Fruit fly (Drosophila melanogaster) whole organism, wandering third instar larva: ENCODE results near the gene mtrm.

Experiments used
- Abd-B ChIP-seq: fragments of >200 bp; optimal IDR thresholded peaks from 2 replicates; lab custom pipeline; 2017; ENCODE audit warnings: missing biosample characterization, missing genetic modification characterization
- CG32264 ChIP-seq: fragments of 200-800 bp; sonication (Bioruptor generic); optimal IDR thresholded peaks from 2 replicates; lab custom pipeline; 2016; ENCODE audit warnings: missing biosample characterization, missing genetic modification characterization
- CG9705 ChIP-seq: fragments of 200-800 bp; sonication (Bioruptor generic); optimal IDR thresholded peaks from 2 replicates; lab custom pipeline; 2018; ENCODE audit warnings: missing biosample characterization, mild to moderate bottlenecking, missing genetic modification characterization
- CrebA ChIP-seq: fragments of 200-800 bp; sonication (Bioruptor generic); optimal IDR thresholded peaks from 2 replicates; lab custom pipeline; 2016; ENCODE audit warnings: missing biosample characterization, mild to moderate bottlenecking, missing genetic modification characterization, borderline replicate concordance
- Dfd ChIP-seq: fragments of >200 bp; optimal IDR thresholded peaks from 2 replicates; lab custom pipeline; 2017; ENCODE audit warnings: missing biosample characterization, missing genetic modification characterization
- Dif ChIP-seq: fragments of 200-275, 200-300 bp; sonication (Bioruptor generic); optimal IDR thresholded peaks from 2 replicates; lab custom pipeline; 2018; ENCODE audit warnings: missing biosample characterization, missing genetic modification characterization; ENCODE audit not compliant: partially characterized antibody
- HLH106 ChIP-seq: fragments of 200-800 bp; optimal IDR thresholded peaks from 3 replicates; lab custom pipeline; 2019; ENCODE audit warnings: missing biosample characterization, mild to moderate bottlenecking, missing genetic modification characterization, moderate library complexity
- Hr83 ChIP-seq: fragments of 200-300 bp; sonication (Bioruptor generic); optimal IDR thresholded peaks from 2 replicates; lab custom pipeline; 2016; ENCODE audit warnings: missing biosample characterization, mild to moderate bottlenecking, missing genetic modification characterization, moderate library complexity; ENCODE audit not compliant: poor library complexity, severe bottlenecking
- Jra ChIP-seq: sonication (Bioruptor generic); optimal IDR thresholded peaks from 2 replicates; lab custom pipeline; 2016; ENCODE audit warnings: missing biosample characterization, missing genetic modification characterization
- Mio ChIP-seq: sonication (Bioruptor generic); optimal IDR thresholded peaks from 2 replicates; lab custom pipeline; 2016; ENCODE audit warnings: missing biosample characterization, missing genetic modification characterization
- Myc ChIP-seq: fragments of >200 bp; optimal IDR thresholded peaks from 2 replicates; lab custom pipeline; 2017
- N ChIP-seq: fragments of >200 bp; optimal IDR thresholded peaks from 2 replicates; lab custom pipeline; 2018; ENCODE audit warnings: missing biosample characterization, missing external identifiers, missing genetic modification characterization
- OdsH ChIP-seq: fragments of 200-800 bp; sonication (Bioruptor generic); optimal IDR thresholded peaks from 2 replicates; lab custom pipeline; 2016; ENCODE audit warnings: missing biosample characterization, mild to moderate bottlenecking, missing genetic modification characterization
- Rel ChIP-seq, 2 experiments: fragments of 200-800 bp; sonication (Bioruptor generic) in 1 of 2; optimal IDR thresholded peaks; 2 replicates in 1 of 2; 3 replicates in 1 of 2; lab custom pipeline; 2016 to 2019; ENCODE audit warnings: mild to moderate bottlenecking in 2 of 2, missing biosample characterization in 2 of 2, missing genetic modification characterization in 2 of 2, moderate library complexity in 1 of 2
- Sp1 ChIP-seq: fragments of 200-800 bp; sonication (Bioruptor generic); optimal IDR thresholded peaks from 3 replicates; lab custom pipeline; 2019; ENCODE audit warnings: missing biosample characterization, mild to moderate bottlenecking, missing genetic modification characterization, moderate library complexity
- br ChIP-seq: fragments of 200-800 bp; sonication (Bioruptor generic); optimal IDR thresholded peaks from 2 replicates; lab custom pipeline; 2016; ENCODE audit warnings: missing biosample characterization, missing genetic modification characterization
- brk ChIP-seq: fragments of 200-800 bp; sonication (Bioruptor generic); optimal IDR thresholded peaks from 2 replicates; lab custom pipeline; 2016; ENCODE audit warnings: missing biosample characterization, mild to moderate bottlenecking, missing genetic modification characterization
- dl ChIP-seq, 2 experiments: fragments of 175-275, 200-275 bp in 1 of 2; fragments of 200-275 bp in 1 of 2; sonication (Bioruptor generic); optimal IDR thresholded peaks; lab custom pipeline; 2018; ENCODE audit warnings: mild to moderate bottlenecking in 2 of 2, missing biosample characterization in 2 of 2, missing genetic modification characterization in 2 of 2, moderate library complexity in 2 of 2; ENCODE audit not compliant: partially characterized antibody in 2 of 2, insufficient read depth in 1 of 2
- dmrt93B ChIP-seq: fragments of 200-800 bp; sonication (Bioruptor generic); optimal IDR thresholded peaks from 2 replicates; lab custom pipeline; 2018; ENCODE audit warnings: missing biosample characterization, mild to moderate bottlenecking, missing genetic modification characterization
- ey ChIP-seq: fragments of 200-800 bp; sonication (Bioruptor generic); optimal IDR thresholded peaks from 2 replicates; lab custom pipeline; 2016; ENCODE audit warnings: missing biosample characterization, missing genetic modification characterization
- h ChIP-seq: fragments of 200-800 bp; sonication (Bioruptor generic); optimal IDR thresholded peaks from 3 replicates; lab custom pipeline; 2016; ENCODE audit warnings: missing biosample characterization, mild to moderate bottlenecking, missing genetic modification characterization
- jim ChIP-seq: fragments of 175-275, 200-325 bp; sonication (Bioruptor generic); optimal IDR thresholded peaks from 2 replicates; lab custom pipeline; 2016; ENCODE audit warnings: missing biosample characterization, mild to moderate bottlenecking, missing genetic modification characterization
- lola ChIP-seq: fragments of >200 bp; optimal IDR thresholded peaks from 2 replicates; lab custom pipeline; 2017; ENCODE audit warnings: missing biosample characterization, missing genetic modification characterization
- psq ChIP-seq: fragments of 200-800 bp; sonication (Bioruptor generic); optimal IDR thresholded peaks from 3 replicates; lab custom pipeline; 2017; ENCODE audit warnings: missing biosample characterization, mild to moderate bottlenecking, missing genetic modification characterization, moderate library complexity
- rgr ChIP-seq: fragments of 200-800 bp; sonication (Bioruptor generic); optimal IDR thresholded peaks from 3 replicates; lab custom pipeline; 2016; ENCODE audit warnings: missing biosample characterization, mild to moderate bottlenecking, missing genetic modification characterization
- sage ChIP-seq: fragments of 200-800 bp; sonication (Bioruptor generic); optimal IDR thresholded peaks from 2 replicates; lab custom pipeline; 2016; ENCODE audit warnings: missing biosample characterization, mild to moderate bottlenecking, missing genetic modification characterization
- woc ChIP-seq: sonication (Bioruptor generic); optimal IDR thresholded peaks from 2 replicates; lab custom pipeline; 2016; ENCODE audit warnings: missing biosample characterization, mild to moderate bottlenecking, missing genetic modification characterization

Gene mtrm

dm6 chr3L:8449202-8449799 lies 36.5 kb downstream of the mtrm start, which contains the start of gene CG6983:
Gene CG6983, minus strand, starts transcription at chr3L:8449377.
- TF ChIP-seq Hr83 (GFP tag; lab: Kevin White, UChicago) (peak; percentile 12), h (GFP tag; lab: Kevin White, UChicago) (peak; percentile 4), CG32264 (GFP tag; lab: Kevin White, UChicago) (no peak), jim (GFP tag; lab: Kevin White, UChicago) (peak; percentile 19)

- TF ChIP-seq Sp1 (GFP tag; lab: Kevin White, UChicago), result peak; percentile 83
- TF ChIP-seq Rel (GFP tag; optimal IDR thresholded peaks at IDR 0.05; lab: Kevin White, UChicago), result no peak
- peak; percentile 40 for TF ChIP-seq Rel (tag; optimal IDR thresholded peaks at IDR 0.05; lab: Kevin White, UChicago)
- peak; percentile 2 for TF ChIP-seq woc (GFP tag; lab: Kevin White, UChicago)
- TF ChIP-seq N (GFP tag; lab: Kevin White, UChicago), result peak; percentile 57
- no peak for TF ChIP-seq Mio (GFP tag; lab: Kevin White, UChicago)
- TF ChIP-seq jim (GFP tag; lab: Kevin White, UChicago), result peak; percentile 64
- TF ChIP-seq ey (GFP tag; lab: Kevin White, UChicago), result no peak
- peak; percentile 12 for TF ChIP-seq br (GFP tag; lab: Kevin White, UChicago)
- no peak for TF ChIP-seq HLH106
- peak; percentile 9 for TF ChIP-seq OdsH (GFP tag; lab: Kevin White, UChicago)
- peak; percentile 57 for TF ChIP-seq h (GFP tag; lab: Kevin White, UChicago)
- peak; percentile 35 for TF ChIP-seq sage (GFP tag; lab: Kevin White, UChicago)
- peak; percentile 53 for TF ChIP-seq CrebA (GFP tag; lab: Kevin White, UChicago)
- TF ChIP-seq Myc (lab: Kevin White, UChicago), result peak; percentile 7
- TF ChIP-seq Dfd (GFP tag; lab: Kevin White, UChicago), result peak; percentile 11
- TF ChIP-seq Hr83 (GFP tag; lab: Kevin White, UChicago), result peak; percentile 3
- peak; percentile 33 for TF ChIP-seq Dif
- no peak for TF ChIP-seq brk (GFP tag; lab: Kevin White, UChicago)
- peak; percentile 6 for TF ChIP-seq CG9705 (GFP tag; lab: Kevin White, UChicago)
- TF ChIP-seq, all 38 proteins: peak for 15
Measured at dm6 chr3L:8449800-8450690, 37.2 kb downstream of the mtrm start, which contains the start of gene Gug. Gene Gug, plus strand, starts transcription at chr3L:8449922.

dm6 chr3L:8450747-8451146 lies 37.9 kb downstream of the mtrm start:
- TF ChIP-seq Dfd (GFP tag; lab: Kevin White, UChicago) (peak; percentile 75), psq (no peak)

DNA sequence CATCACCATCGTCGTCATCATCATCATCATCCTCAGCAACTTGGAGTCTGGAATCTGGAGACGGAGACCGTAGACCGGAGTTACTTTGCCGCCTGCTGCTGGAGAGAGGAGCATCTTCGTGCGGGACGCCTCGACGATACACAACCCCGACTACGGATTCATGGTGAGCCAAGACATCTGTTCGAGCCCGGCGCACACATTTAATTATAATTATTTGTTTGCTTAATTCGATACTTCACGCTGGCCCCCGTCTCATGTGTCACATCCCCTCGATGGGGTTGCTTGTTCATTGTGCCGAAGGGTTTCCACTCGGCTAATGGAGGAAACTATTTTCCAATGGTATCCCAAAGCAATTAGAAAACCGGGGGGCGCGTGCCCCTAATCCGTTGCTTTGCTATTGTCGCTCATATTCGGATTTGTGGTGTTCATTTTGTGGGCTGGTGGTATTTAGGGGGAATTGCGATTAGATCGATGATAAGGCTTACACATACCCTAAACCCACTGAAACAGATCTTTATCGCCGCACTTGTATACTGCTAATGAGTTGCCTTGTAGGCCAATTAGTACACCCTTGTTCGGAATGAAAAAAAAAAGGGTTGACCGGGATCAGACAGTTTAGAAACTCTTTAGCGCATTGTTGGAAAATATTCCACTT lies 39.3 kb downstream of the mtrm start:
- TF ChIP-seq jim (GFP tag; lab: Kevin White, UChicago) (no peak), Abd-B (GFP tag; lab: Kevin White, UChicago) (no peak), lola (GFP tag; lab: Kevin White, UChicago) (no peak), Myc (lab: Kevin White, UChicago) (no peak), h (GFP tag; lab: Kevin White, UChicago) (no peak), dmrt93B (GFP tag; lab: Kevin White, UChicago) (no peak), CG32264 (GFP tag; lab: Kevin White, UChicago) (no peak), OdsH (GFP tag; lab: Kevin White, UChicago) (no peak), Hr83 (GFP tag; lab: Kevin White, UChicago) (no peak), dl (GFP tag; optimal IDR thresholded peaks at IDR 0.05; lab: Kevin White, UChicago; ENCODE audit: insufficient read depth in 1 of 2, partially characterized antibody in 2 of 2) (no peak), rgr (GFP tag; lab: Kevin White, UChicago) (no peak), Jra (no peak), N (GFP tag; lab: Kevin White, UChicago) (no peak), sage (GFP tag; lab: Kevin White, UChicago) (no peak), Mio (GFP tag; lab: Kevin White, UChicago) (no peak), CG9705 (GFP tag; lab: Kevin White, UChicago) (no peak), Rel (GFP tag; optimal IDR thresholded peaks at IDR 0.05; lab: Kevin White, UChicago) (no peak), Rel (tag; optimal IDR thresholded peaks at IDR 0.05; lab: Kevin White, UChicago) (no peak), Dfd (GFP tag; lab: Kevin White, UChicago) (no peak)
